Worm (Caenorhabditis elegans) whole organism, L3 larva: ENCODE data around the gene Y49F6B.19.

Experiments used
- egl-27 ChIP-seq: sonication (generic microtip); optimal IDR thresholded peaks from 4 replicates; lab custom pipeline; 2017; ENCODE audit warnings: missing biosample characterization, missing genetic modification reagents, missing genetic modification characterization
- mdl-1 ChIP-seq: fragments of 150-350 bp; optimal IDR thresholded peaks from 2 replicates; lab custom pipeline; 2014; ENCODE audit warnings: missing biosample characterization, missing genetic modification characterization

- TF ChIP-seq egl-27 (tag; lab: Kevin White, UChicago) = no peak
- TF ChIP-seq mdl-1 (tag; lab: Kevin White, UChicago) = no peak
Measured at ce11 chrII:3499386-3499785, 12.8 kb downstream of the Y49F6B.19 start, which contains the start of gene Y49F6B.9.
